Fruit fly (Drosophila melanogaster): ENCODE measurements around the gene Sf3a1.

Gene Sf3a1

dm6 chr3R:16986181-16987074 lies 15.7 kb downstream of the Sf3a1 start (continued):
- TF ChIP-seq NK7.1 (GFP tag; optimal IDR thresholded peaks at IDR 0.05) (peak; percentile 93), CG13123 (GFP tag; optimal IDR thresholded peaks at IDR 0.05) (peak; percentile 86), CG10147 (GFP tag; optimal IDR thresholded peaks at IDR 0.05) (peak; percentile 85), CG8089 (GFP tag; optimal IDR thresholded peaks at IDR 0.05) (peak; percentile 84), inv (GFP tag; IDR thresholded peaks at IDR 0.05; ENCODE audit: partially characterized antibody) (peak; percentile 11; the same call in 1 of the 2 replicates), Awh (GFP tag; IDR thresholded peaks at IDR 0.05) (peak; percentile 92), wek (GFP tag; optimal IDR thresholded peaks at IDR 0.05) (peak; percentile 78), zfh2 (GFP tag; optimal IDR thresholded peaks at IDR 0.05) (peak; percentile 98), Hey (tag; optimal IDR thresholded peaks at IDR 0.05) (peak; percentile 98), CG14014 (GFP tag; IDR thresholded peaks at IDR 0.05) (peak; percentile 99), gsb-n (tag; optimal IDR thresholded peaks at IDR 0.05) (peak; percentile 27), H15 (GFP tag; IDR thresholded peaks at IDR 0.05) (peak; percentile 92), MESR4 (GFP tag; optimal IDR thresholded peaks at IDR 0.05) (peak; percentile 38), HmgZ (tag; optimal IDR thresholded peaks at IDR 0.05) (peak; percentile 98), CG4854 (GFP tag; optimal IDR thresholded peaks at IDR 0.05) (peak; percentile 88), row (GFP tag; IDR thresholded peaks at IDR 0.05) (peak; percentile 98), CG9817 (tag; optimal IDR thresholded peaks at IDR 0.05) (peak; percentile 96), Hr39 (optimal IDR thresholded peaks at IDR 0.05) (no peak), CG17829 (tag; optimal IDR thresholded peaks at IDR 0.05) (peak; percentile 73), CG1647 (GFP tag; optimal IDR thresholded peaks at IDR 0.05) (peak; percentile 94), repo (GFP tag; optimal IDR thresholded peaks at IDR 0.05) (peak; percentile 87), lbe (GFP tag; optimal IDR thresholded peaks at IDR 0.05) (peak; percentile 76), CG12219 (GFP tag; optimal IDR thresholded peaks at IDR 0.05) (peak; percentile 91), jumu (GFP tag; optimal IDR thresholded peaks at IDR 0.05) (peak; percentile 94), CG2875 (GFP tag; optimal IDR thresholded peaks at IDR 0.05) (peak; percentile 47), BEAF-32 (GFP tag; optimal IDR thresholded peaks at IDR 0.05) (peak; percentile 20), Elba2 (GFP tag; optimal IDR thresholded peaks at IDR 0.05) (no peak), CG8478 (optimal IDR thresholded peaks at IDR 0.05) (no peak), gsb (GFP tag; IDR thresholded peaks at IDR 0.05) (peak; percentile 95), chm (GFP tag; IDR thresholded peaks at IDR 0.05) (peak; percentile 84; the same call in 1 of the 2 replicates), az2 (GFP tag; optimal IDR thresholded peaks at IDR 0.05) (peak; percentile 89), chinmo (GFP tag; IDR thresholded peaks at IDR 0.05; ENCODE audit: partially characterized antibody) (0 out of 4 replicates have a peak, but pooled peaks have one; percentile 49), CG10366 (GFP tag; IDR thresholded peaks at IDR 0.05) (peak; percentile 97), CG10321 (GFP tag; IDR thresholded peaks at IDR 0.05) (peak; percentile 80), sc (optimal IDR thresholded peaks at IDR 0.05) (no peak), sc (GFP tag; optimal IDR thresholded peaks at IDR 0.05) (no peak), CG11456 (GFP tag; IDR thresholded peaks at IDR 0.05) (peak; percentile 98), CG34376 (GFP tag; optimal IDR thresholded peaks at IDR 0.05) (peak; percentile 97), Nf-YA (GFP tag; IDR thresholded peaks at IDR 0.05) (peak; percentile 85), CG15479 (GFP tag; optimal IDR thresholded peaks at IDR 0.05) (peak; percentile 78), cato (GFP tag; optimal IDR thresholded peaks at IDR 0.05; ENCODE audit: borderline replicate concordance) (peak; percentile 57), tin (GFP tag; optimal IDR thresholded peaks at IDR 0.05) (peak; percentile 85), lmd (GFP tag; IDR thresholded peaks at IDR 0.05) (peak; percentile 97), CG34422 (GFP tag; IDR thresholded peaks at IDR 0.05) (peak; percentile 97), gcm2 (GFP tag; optimal IDR thresholded peaks at IDR 0.05) (peak; percentile 80), sens-2 (GFP tag; IDR thresholded peaks at IDR 0.05) (peak; percentile 93), pho (GFP tag; optimal IDR thresholded peaks at IDR 0.05) (peak; percentile 95), Eip74EF (GFP tag; optimal IDR thresholded peaks at IDR 0.05) (peak in 1 of 2 experiments; percentile 87), CG1024 (GFP tag; IDR thresholded peaks at IDR 0.05) (peak; percentile 74), CG3281 (GFP tag; optimal IDR thresholded peaks at IDR 0.05) (peak; percentile 92)
